Fruit fly (Drosophila melanogaster): ENCODE measurements around the gene CG7333.

dm6 chr3R:19627792-19628522 lies 27.5 kb downstream of the CG7333 start:
- TF ChIP-seq cnc (optimal IDR thresholded peaks at IDR 0.05), result no peak
- TF ChIP-seq CG7101 (tag; optimal IDR thresholded peaks at IDR 0.05), result no peak
- TF ChIP-seq Clk (GFP tag; optimal IDR thresholded peaks at IDR 0.05), result no peak
- no peak for TF ChIP-seq tj (GFP tag; optimal IDR thresholded peaks at IDR 0.05)
- no peak for TF ChIP-seq Crg-1 (GFP tag; optimal IDR thresholded peaks at IDR 0.05)
- no peak for TF ChIP-seq Hr96 (GFP tag; optimal IDR thresholded peaks at IDR 0.05)
- TF ChIP-seq cic (GFP tag; optimal IDR thresholded peaks at IDR 0.05), result no peak
- no peak for TF ChIP-seq CG12768 (GFP tag; optimal IDR thresholded peaks at IDR 0.05)
- no peak for TF ChIP-seq toe (GFP tag; optimal IDR thresholded peaks at IDR 0.05)
- TF ChIP-seq CG5204 (GFP tag; optimal IDR thresholded peaks at IDR 0.05), result no peak
- TF ChIP-seq CG14711 (tag; optimal IDR thresholded peaks at IDR 0.05), result no peak
- peak; percentile 23 for TF ChIP-seq kay (GFP tag; ENCODE audit: borderline replicate concordance)
- TF ChIP-seq bab1 (GFP tag; optimal IDR thresholded peaks at IDR 0.05), result no peak
- TF ChIP-seq Mnt (GFP tag; optimal IDR thresholded peaks at IDR 0.05), result no peak
